Fruit fly (Drosophila melanogaster) whole organism, prepupa: Measurements from ENCODE around the gene Ser.

Source experiments
- Blimp-1 ChIP-seq: fragments of 200-800 bp; sonication (Bioruptor generic); optimal IDR thresholded peaks from 3 replicates; lab custom pipeline; 2017; ENCODE audit warnings: missing biosample characterization, missing genetic modification characterization, mild to moderate bottlenecking, moderate library complexity, missing genetic modification reagents
- CG11294 ChIP-seq: fragments of 200-800 bp; sonication (Bioruptor generic); IDR thresholded peaks from 2 replicates; pipeline ENCODE4 v1.3.6; 2022; ENCODE audit warnings: missing biosample characterization, missing genetic modification characterization
- CG11762 ChIP-seq: fragments of 200-800 bp; sonication (Bioruptor generic); optimal IDR thresholded peaks from 3 replicates; lab custom pipeline; 2016; ENCODE audit warnings: missing biosample characterization, missing genetic modification characterization; ENCODE audit not compliant: insufficient read depth
- CG11902 ChIP-seq: fragments of 200-800 bp; sonication (Bioruptor generic); optimal IDR thresholded peaks from 3 replicates; lab custom pipeline; 2016; ENCODE audit warnings: missing biosample characterization, missing genetic modification characterization
- CG15336 ChIP-seq: fragments of 200-800 bp; sonication (Bioruptor generic); IDR thresholded peaks from 2 replicates; pipeline ENCODE4 v1.3.6; 2022; ENCODE audit warnings: missing biosample characterization, missing genetic modification characterization
- CG16779 ChIP-seq: fragments of 200-800 bp; sonication (Bioruptor generic); optimal IDR thresholded peaks from 3 replicates; lab custom pipeline; 2017; ENCODE audit warnings: missing biosample characterization, mild to moderate bottlenecking, missing genetic modification characterization
- CG3032 ChIP-seq: fragments of 200-800 bp; optimal IDR thresholded peaks from 2 replicates; lab custom pipeline; 2019; ENCODE audit warnings: missing biosample characterization, mild to moderate bottlenecking, missing genetic modification characterization, moderate library complexity
- CG31627 ChIP-seq: fragments of 200-800 bp; sonication (Bioruptor generic); optimal IDR thresholded peaks from 3 replicates; lab custom pipeline; 2016; ENCODE audit warnings: missing biosample characterization, missing genetic modification characterization
- CG32006 ChIP-seq: fragments of 200-800 bp; sonication (Bioruptor generic); optimal IDR thresholded peaks from 3 replicates; lab custom pipeline; 2017; ENCODE audit warnings: missing biosample characterization, mild to moderate bottlenecking, missing genetic modification characterization
- CG34406 ChIP-seq: fragments of 200-800 bp; sonication (Bioruptor generic); optimal IDR thresholded peaks from 3 replicates; lab custom pipeline; 2016; ENCODE audit warnings: missing biosample characterization, missing genetic modification characterization
- CG3919 ChIP-seq: fragments of 200-800 bp; sonication (Bioruptor generic); optimal IDR thresholded peaks from 3 replicates; lab custom pipeline; 2016; ENCODE audit warnings: missing biosample characterization, missing genetic modification characterization
- CG6163 ChIP-seq: fragments of 200-800 bp; sonication (Bioruptor generic); IDR thresholded peaks from 3 replicates; pipeline ENCODE4 v1.3.6; 2022; ENCODE audit warnings: missing biosample characterization, missing genetic modification characterization
- CG6276 ChIP-seq: fragments of 200-800 bp; sonication (Bioruptor generic); optimal IDR thresholded peaks from 2 replicates; lab custom pipeline; 2017; ENCODE audit warnings: missing biosample characterization, mild to moderate bottlenecking, missing genetic modification characterization
- CG6792 ChIP-seq: fragments of 200-800 bp; sonication (Bioruptor generic); optimal IDR thresholded peaks from 3 replicates; lab custom pipeline; 2016; ENCODE audit warnings: missing biosample characterization, missing genetic modification characterization
- CG6808 ChIP-seq: fragments of 200-800 bp; sonication (Bioruptor generic); optimal IDR thresholded peaks from 3 replicates; lab custom pipeline; 2017; ENCODE audit warnings: missing biosample characterization, missing genetic modification characterization, mild to moderate bottlenecking, moderate library complexity, missing genetic modification reagents
- CG6854 ChIP-seq: fragments of 200-800 bp; sonication (Bioruptor generic); optimal IDR thresholded peaks from 2 replicates; lab custom pipeline; 2017; ENCODE audit warnings: missing biosample characterization, mild to moderate bottlenecking, missing genetic modification characterization
- CG7368 ChIP-seq: fragments of 200-800 bp; sonication (Bioruptor generic); optimal IDR thresholded peaks from 3 replicates; lab custom pipeline; 2016; ENCODE audit warnings: missing biosample characterization, missing genetic modification characterization
- CG8319 ChIP-seq: fragments of 200-800 bp; sonication (Bioruptor generic); optimal IDR thresholded peaks from 3 replicates; lab custom pipeline; 2016; ENCODE audit warnings: missing biosample characterization, missing genetic modification characterization
- CG8632 ChIP-seq: fragments of 200-800 bp; sonication (Bioruptor generic); optimal IDR thresholded peaks from 3 replicates; lab custom pipeline; 2016; ENCODE audit warnings: missing biosample characterization, missing genetic modification characterization
- Eip75B ChIP-seq: fragments of 200-800 bp; sonication (Bioruptor generic); optimal IDR thresholded peaks from 3 replicates; lab custom pipeline; 2016; ENCODE audit warnings: missing biosample characterization, missing genetic modification characterization
- Ets96B ChIP-seq: fragments of 200-800 bp; optimal IDR thresholded peaks from 2 replicates; lab custom pipeline; 2019; ENCODE audit warnings: missing biosample characterization, mild to moderate bottlenecking, missing genetic modification characterization, moderate library complexity
- Gug ChIP-seq: fragments of 200-800 bp; sonication (Bioruptor generic); IDR thresholded peaks from 2 replicates; pipeline ENCODE4 v1.3.6; 2022; ENCODE audit warnings: missing biosample characterization, missing genetic modification characterization
- Hr38 ChIP-seq: sonication (Bioruptor generic); optimal IDR thresholded peaks from 2 replicates; lab custom pipeline; 2016; ENCODE audit warnings: missing biosample characterization, missing genetic modification characterization
- Hr39 ChIP-seq: fragments of 200-800 bp; sonication (Bioruptor generic); optimal IDR thresholded peaks from 2 replicates; lab custom pipeline; 2016; ENCODE audit warnings: missing biosample characterization, missing genetic modification characterization
- Lpt ChIP-seq: fragments of 200-800 bp; sonication (Bioruptor generic); optimal IDR thresholded peaks from 3 replicates; lab custom pipeline; 2016; ENCODE audit warnings: missing biosample characterization, missing genetic modification characterization
- OdsH ChIP-seq: fragments of 200-800 bp; sonication (Bioruptor generic); optimal IDR thresholded peaks from 3 replicates; lab custom pipeline; 2016; ENCODE audit warnings: missing biosample characterization, missing genetic modification characterization
- Smox ChIP-seq: fragments of 200-800 bp; sonication (Bioruptor generic); optimal IDR thresholded peaks from 3 replicates; lab custom pipeline; 2016; ENCODE audit warnings: missing biosample characterization, missing genetic modification characterization
- Sox102F ChIP-seq: fragments of 200-800 bp; sonication (Bioruptor generic); optimal IDR thresholded peaks from 2 replicates; lab custom pipeline; 2016; ENCODE audit warnings: missing biosample characterization, mild to moderate bottlenecking, missing genetic modification characterization
- Sox14 ChIP-seq: fragments of 200-800 bp; sonication (Bioruptor generic); optimal IDR thresholded peaks from 3 replicates; lab custom pipeline; 2016; ENCODE audit warnings: missing biosample characterization, missing genetic modification characterization
- Sox15 ChIP-seq: fragments of 200-800 bp; sonication (Bioruptor generic); optimal IDR thresholded peaks from 3 replicates; lab custom pipeline; 2016; ENCODE audit warnings: missing biosample characterization, missing genetic modification characterization
- achi ChIP-seq: fragments of 200-800 bp; sonication (Bioruptor generic); optimal IDR thresholded peaks from 3 replicates; lab custom pipeline; 2016; ENCODE audit warnings: missing biosample characterization, missing genetic modification characterization
- acj6 ChIP-seq: fragments of 200-800 bp; sonication (Bioruptor generic); optimal IDR thresholded peaks from 3 replicates; lab custom pipeline; 2016; ENCODE audit warnings: missing biosample characterization, missing genetic modification characterization
- cyc ChIP-seq: fragments of 200-800 bp; sonication (Bioruptor generic); optimal IDR thresholded peaks from 3 replicates; lab custom pipeline; 2016; ENCODE audit warnings: missing biosample characterization, missing genetic modification characterization
- dsx ChIP-seq: fragments of 200-800 bp; optimal IDR thresholded peaks from 3 replicates; lab custom pipeline; 2019; ENCODE audit warnings: missing biosample characterization, mild to moderate bottlenecking, missing genetic modification characterization, moderate library complexity; ENCODE audit not compliant: poor library complexity, severe bottlenecking
- esn ChIP-seq: fragments of 200-800 bp; sonication (Bioruptor generic); optimal IDR thresholded peaks from 2 replicates; lab custom pipeline; 2016; ENCODE audit warnings: missing biosample characterization, mild to moderate bottlenecking, missing genetic modification characterization, moderate library complexity
- fd59A ChIP-seq: fragments of 200-800 bp; sonication (Bioruptor generic); optimal IDR thresholded peaks from 2 replicates; lab custom pipeline; 2017; ENCODE audit warnings: missing biosample characterization, mild to moderate bottlenecking, missing genetic modification characterization, missing genetic modification reagents
- fkh ChIP-seq: fragments of 200-800 bp; sonication (Bioruptor generic); optimal IDR thresholded peaks from 3 replicates; lab custom pipeline; 2017; ENCODE audit warnings: missing biosample characterization, mild to moderate bottlenecking, missing genetic modification characterization, moderate library complexity
- lz ChIP-seq: fragments of 200-800 bp; sonication (Bioruptor generic); optimal IDR thresholded peaks from 3 replicates; lab custom pipeline; 2016; ENCODE audit warnings: missing biosample characterization, missing genetic modification characterization
- pdm3 ChIP-seq: fragments of 200-800 bp; sonication (Bioruptor generic); optimal IDR thresholded peaks from 3 replicates; lab custom pipeline; 2016; ENCODE audit warnings: missing biosample characterization, missing genetic modification characterization
- salr ChIP-seq, 2 experiments: fragments of 200-800 bp; sonication (Bioruptor generic); optimal IDR thresholded peaks; 3 replicates each; lab custom pipeline; 2016 to 2018; ENCODE audit warnings: missing biosample characterization in 2 of 2, missing genetic modification characterization in 2 of 2, mild to moderate bottlenecking in 1 of 2
- spab ChIP-seq: fragments of 200-800 bp; sonication (Bioruptor generic); optimal IDR thresholded peaks from 2 replicates; lab custom pipeline; 2017; ENCODE audit warnings: missing biosample characterization, mild to moderate bottlenecking, missing genetic modification characterization, missing genetic modification reagents
- ss ChIP-seq, 2 experiments: fragments of 200-800 bp; sonication (Bioruptor generic); optimal IDR thresholded peaks; 2 replicates in 1 of 2; 3 replicates in 1 of 2; lab custom pipeline; 2017 to 2018; ENCODE audit warnings: mild to moderate bottlenecking in 2 of 2, missing biosample characterization in 2 of 2, missing genetic modification characterization in 2 of 2, moderate library complexity in 1 of 2
- svp ChIP-seq: fragments of 200-800 bp; sonication (Bioruptor generic); peaks from one replicate; lab custom pipeline; 2016; ENCODE audit warnings: missing biosample characterization, missing genetic modification characterization
- topi ChIP-seq: fragments of 200-800 bp; sonication (Bioruptor generic); optimal IDR thresholded peaks from 3 replicates; lab custom pipeline; 2016; ENCODE audit warnings: missing biosample characterization, missing genetic modification characterization
- vri ChIP-seq: fragments of 200-800 bp; sonication (Bioruptor generic); optimal IDR thresholded peaks from 3 replicates; lab custom pipeline; 2016; ENCODE audit warnings: missing biosample characterization, mild to moderate bottlenecking, missing genetic modification characterization

Ser gene

dm6 chr3R:27201538-27202281 is 7.6 kb upstream of the Ser start (continued):
- TF ChIP-seq vri (GFP tag; lab: Kevin White, UChicago) (peak; percentile 44), Blimp-1 (GFP tag; lab: Kevin White, UChicago) (peak; percentile 44), CG6808 (peak; percentile 89), OdsH (GFP tag; lab: Kevin White, UChicago) (peak; percentile 73), Hr38 (no peak), CG11294 (GFP tag; lab: Robert Waterston, UW) (no peak), CG6276 (GFP tag; lab: Kevin White, UChicago) (no peak), lz (GFP tag; lab: Kevin White, UChicago) (peak; percentile 55), CG6792 (peak; percentile 65), CG15336 (GFP tag; lab: Robert Waterston, UW) (peak; percentile 36; the same call in 1 of the 2 replicates), cyc (GFP tag; lab: Kevin White, UChicago) (peak; percentile 71), svp (peak; percentile 81), CG32006 (GFP tag; lab: Kevin White, UChicago) (peak; percentile 37)

- TF ChIP-seq pdm3 (GFP tag; lab: Kevin White, UChicago) (peak; percentile 50), CG6792 (peak; percentile 27), fkh (GFP tag; lab: Kevin White, UChicago) (no peak), CG11902 (GFP tag; lab: Kevin White, UChicago) (peak; percentile 53), CG6808 (peak; percentile 49), CG8632 (GFP tag; lab: Kevin White, UChicago) (peak; percentile 39), CG7368 (GFP tag; lab: Kevin White, UChicago) (peak; percentile 24), salr (GFP tag; optimal IDR thresholded peaks at IDR 0.05; lab: Kevin White, UChicago) (peak in 1 of 2 experiments; percentile 12), Sox14 (GFP tag; lab: Kevin White, UChicago) (peak; percentile 6), CG3919 (GFP tag; lab: Kevin White, UChicago) (peak; percentile 52), Lpt (GFP tag; lab: Kevin White, UChicago) (no peak), Blimp-1 (GFP tag; lab: Kevin White, UChicago) (no peak), acj6 (GFP tag; lab: Kevin White, UChicago) (peak; percentile 53), CG31627 (GFP tag; lab: Kevin White, UChicago) (peak; percentile 33), Hr39 (GFP tag; lab: Kevin White, UChicago) (peak; percentile 27), CG6163 (0 out of 3 replicates have a peak, but pooled peaks have one; percentile 24), CG8319 (GFP tag; lab: Kevin White, UChicago) (peak; percentile 40), Sox102F (peak; percentile 13), spab (peak; percentile 39), ss (GFP tag; optimal IDR thresholded peaks at IDR 0.05; lab: Kevin White, UChicago) (peak; percentile 58 to 59), Sox15 (GFP tag; lab: Kevin White, UChicago) (peak; percentile 47), Eip75B (GFP tag; lab: Kevin White, UChicago) (peak; percentile 46), lz (GFP tag; lab: Kevin White, UChicago) (peak; percentile 25), CG3032 (peak; percentile 76), Gug (GFP tag; lab: Robert Waterston, UW) (no peak), achi (GFP tag; lab: Kevin White, UChicago) (peak; percentile 25), CG34406 (GFP tag; lab: Kevin White, UChicago) (peak; percentile 22), CG16779 (tag; lab: Kevin White, UChicago) (no peak), esn (GFP tag; lab: Kevin White, UChicago) (peak; percentile 42), OdsH (GFP tag; lab: Kevin White, UChicago) (peak; percentile 29), CG11762 (GFP tag; lab: Kevin White, UChicago) (peak; percentile 48), fd59A (peak; percentile 47), CG11294 (GFP tag; lab: Robert Waterston, UW) (no peak), dsx (GFP tag; lab: Kevin White, UChicago) (peak; percentile 0), Smox (GFP tag; lab: Kevin White, UChicago) (peak; percentile 29), CG6854 (GFP tag; lab: Kevin White, UChicago) (peak; percentile 46), topi (GFP tag; lab: Kevin White, UChicago) (peak; percentile 9), svp (peak; percentile 60), Ets96B (tag; lab: Kevin White, UChicago) (peak; percentile 57)
Measured at dm6 chr3R:27198883-27199780, 5.1 kb upstream of the Ser start.
